Fruit fly (Drosophila melanogaster): ENCODE results near the gene CG32318.

dm6 chr3L:1258547-1258946 lies 11.8 kb upstream of the CG32318 start:
- TF ChIP-seq h (optimal IDR thresholded peaks at IDR 0.05) (no peak), psq (optimal IDR thresholded peaks at IDR 0.05) (no peak), Sin3A (optimal IDR thresholded peaks at IDR 0.05) (no peak), insv (optimal IDR thresholded peaks at IDR 0.05) (no peak), Myc (optimal IDR thresholded peaks at IDR 0.05) (no peak), ttk (optimal IDR thresholded peaks at IDR 0.05) (no peak)
